Worm (Caenorhabditis elegans): Measurements from ENCODE around the gene mrps-9.

ce11 chrIII:8239325-8239724 is 26.5 kb upstream of the mrps-9 start, which contains the start of gene tsp-1:
- TF ChIP-seq pros-1 (tag; optimal IDR thresholded peaks at IDR 0.05) (no peak), C08G9.2 (tag; optimal IDR thresholded peaks at IDR 0.05) (no peak)
